Fruit fly (Drosophila melanogaster): ENCODE measurements around the gene Sfxn1-3.
A peak's percentile ranks its signal among the peaks of the same experiment; 100 is the strongest.

Gene Sfxn1-3

dm6 chr3R:4394654-4395581, 16.5 kb downstream of the Sfxn1-3 start (continued):
- peak; percentile 63; the same call in 1 of the 3 replicates for TF ChIP-seq CG6175 (GFP tag; IDR thresholded peaks at IDR 0.05)
- TF ChIP-seq Nf-YB (GFP tag; optimal IDR thresholded peaks at IDR 0.05), result peak; percentile 60
- peak; percentile 64 for TF ChIP-seq zen (tag; optimal IDR thresholded peaks at IDR 0.05)
- peak; percentile 50 for TF ChIP-seq CG4617 (GFP tag; optimal IDR thresholded peaks at IDR 0.05; ENCODE audit: borderline replicate concordance)
- peak; percentile 90 for TF ChIP-seq mirr (GFP tag; optimal IDR thresholded peaks at IDR 0.05)
- TF ChIP-seq Blimp-1 (GFP tag; optimal IDR thresholded peaks at IDR 0.05), result no peak
- TF ChIP-seq CG13894 (tag; optimal IDR thresholded peaks at IDR 0.05), result peak; percentile 68
- no peak for TF ChIP-seq fru (optimal IDR thresholded peaks at IDR 0.05)
- TF ChIP-seq CG31441 (GFP tag; IDR thresholded peaks at IDR 0.05), result peak; percentile 91
- peak; percentile 75; the same call in 2 of the 3 replicates for TF ChIP-seq otp (GFP tag; IDR thresholded peaks at IDR 0.05)
- peak; percentile 7 for TF ChIP-seq CG10565 (GFP tag; optimal IDR thresholded peaks at IDR 0.05)
- peak; percentile 86 for TF ChIP-seq CG32772 (GFP tag; IDR thresholded peaks at IDR 0.05)
- TF ChIP-seq amos (GFP tag; IDR thresholded peaks at IDR 0.05; ENCODE audit: partially characterized antibody), result no peak
- no peak for TF ChIP-seq crol (GFP tag; IDR thresholded peaks at IDR 0.05)
- TF ChIP-seq unpg (GFP tag; optimal IDR thresholded peaks at IDR 0.05), result peak; percentile 90
- TF ChIP-seq bcd (GFP tag; optimal IDR thresholded peaks at IDR 0.05), result peak; percentile 91
- TF ChIP-seq lmd (GFP tag; IDR thresholded peaks at IDR 0.05), result peak; percentile 88
- TF ChIP-seq br (optimal IDR thresholded peaks at IDR 0.05), result no peak
- TF ChIP-seq CoRest (tag; optimal IDR thresholded peaks at IDR 0.05), result peak; percentile 91
- TF ChIP-seq CG1832 (GFP tag; optimal IDR thresholded peaks at IDR 0.05), result no peak
- TF ChIP-seq ara (GFP tag; IDR thresholded peaks at IDR 0.05), result peak; percentile 76; the same call in 1 of the 2 replicates
- no peak for TF ChIP-seq CG15073 (GFP tag; optimal IDR thresholded peaks at IDR 0.05)
- peak; percentile 87 for TF ChIP-seq salm (tag; optimal IDR thresholded peaks at IDR 0.05)
- peak; percentile 91 for TF ChIP-seq slbo (GFP tag; IDR thresholded peaks at IDR 0.05)
- TF ChIP-seq cas (GFP tag; IDR thresholded peaks at IDR 0.05), result peak; percentile 66; the same call in 1 of the 2 replicates
- peak; percentile 65 for TF ChIP-seq dm (GFP tag; optimal IDR thresholded peaks at IDR 0.05)
- TF ChIP-seq HLHmδ (GFP tag; optimal IDR thresholded peaks at IDR 0.05), result no peak
- no peak for TF ChIP-seq Gsc (GFP tag; IDR thresholded peaks at IDR 0.05)
- no peak; the same call in 1 of the 2 replicates for TF ChIP-seq peb (GFP tag; IDR thresholded peaks at IDR 0.05)
- TF ChIP-seq mld (GFP tag; IDR thresholded peaks at IDR 0.05; ENCODE audit: partially characterized antibody), result no peak
- TF ChIP-seq dmrt11E (tag; optimal IDR thresholded peaks at IDR 0.05), result peak; percentile 42
- TF ChIP-seq CG10147 (GFP tag; optimal IDR thresholded peaks at IDR 0.05), result peak; percentile 89
- peak; percentile 93 for TF ChIP-seq Sox102F (GFP tag; optimal IDR thresholded peaks at IDR 0.05)
- peak; percentile 88 for TF ChIP-seq Fer3 (tag; optimal IDR thresholded peaks at IDR 0.05)
- TF ChIP-seq CG1529 (GFP tag; optimal IDR thresholded peaks at IDR 0.05), result peak; percentile 69
- peak; percentile 70 for TF ChIP-seq gt (GFP tag; IDR thresholded peaks at IDR 0.05)
- TF ChIP-seq al (GFP tag; IDR thresholded peaks at IDR 0.05), result peak; percentile 80; the same call in 1 of the 2 replicates
- TF ChIP-seq tx (GFP tag; optimal IDR thresholded peaks at IDR 0.05), result peak; percentile 84
- TF ChIP-seq CG10274 (GFP tag; optimal IDR thresholded peaks at IDR 0.05), result peak; percentile 92
- peak; percentile 78 for TF ChIP-seq ap (GFP tag; IDR thresholded peaks at IDR 0.05)
- peak; percentile 90 for TF ChIP-seq PHDP (tag; optimal IDR thresholded peaks at IDR 0.05)
- peak; percentile 41; the same call in 1 of the 3 replicates for TF ChIP-seq croc (GFP tag; conservative IDR thresholded peaks at IDR 0.05)
- TF ChIP-seq Tbp (GFP tag; optimal IDR thresholded peaks at IDR 0.05), result no peak
- TF ChIP-seq her (GFP tag; optimal IDR thresholded peaks at IDR 0.05), result peak; percentile 85
- peak; percentile 67; the same call in 1 of the 2 replicates for TF ChIP-seq CG1024 (GFP tag; IDR thresholded peaks at IDR 0.05)
- peak; percentile 72; the same call in 1 of the 2 replicates for TF ChIP-seq Awh (GFP tag; IDR thresholded peaks at IDR 0.05)
- peak; percentile 90 for TF ChIP-seq CG34422 (GFP tag; IDR thresholded peaks at IDR 0.05)
- TF ChIP-seq CG7786 (GFP tag; optimal IDR thresholded peaks at IDR 0.05), result peak; percentile 92
- TF ChIP-seq pb (GFP tag; optimal IDR thresholded peaks at IDR 0.05), result peak; percentile 89
